Fruit fly (Drosophila melanogaster) whole organism, wandering third instar larva: ENCODE results near the gene Rab27.

Experiments
- CG32264 ChIP-seq: fragments of 200-800 bp; sonication (Bioruptor generic); optimal IDR thresholded peaks from 2 replicates; lab custom pipeline; 2016; ENCODE audit warnings: missing biosample characterization, missing genetic modification characterization
- Dfd ChIP-seq: fragments of >200 bp; optimal IDR thresholded peaks from 2 replicates; lab custom pipeline; 2017; ENCODE audit warnings: missing biosample characterization, missing genetic modification characterization
- Dif ChIP-seq: fragments of 200-275, 200-300 bp; sonication (Bioruptor generic); optimal IDR thresholded peaks from 2 replicates; lab custom pipeline; 2018; ENCODE audit warnings: missing biosample characterization, missing genetic modification characterization; ENCODE audit not compliant: partially characterized antibody
- Myc ChIP-seq: fragments of >200 bp; optimal IDR thresholded peaks from 2 replicates; lab custom pipeline; 2017
- N ChIP-seq: fragments of >200 bp; optimal IDR thresholded peaks from 2 replicates; lab custom pipeline; 2018; ENCODE audit warnings: missing biosample characterization, missing external identifiers, missing genetic modification characterization
- OdsH ChIP-seq: fragments of 200-800 bp; sonication (Bioruptor generic); optimal IDR thresholded peaks from 2 replicates; lab custom pipeline; 2016; ENCODE audit warnings: missing biosample characterization, mild to moderate bottlenecking, missing genetic modification characterization
- Rel ChIP-seq, 2 experiments: fragments of 200-800 bp; sonication (Bioruptor generic) in 1 of 2; optimal IDR thresholded peaks; 2 replicates in 1 of 2; 3 replicates in 1 of 2; lab custom pipeline; 2016 to 2019; ENCODE audit warnings: mild to moderate bottlenecking in 2 of 2, missing biosample characterization in 2 of 2, missing genetic modification characterization in 2 of 2, moderate library complexity in 1 of 2
- br ChIP-seq: fragments of 200-800 bp; sonication (Bioruptor generic); optimal IDR thresholded peaks from 2 replicates; lab custom pipeline; 2016; ENCODE audit warnings: missing biosample characterization, missing genetic modification characterization
- dmrt93B ChIP-seq: fragments of 200-800 bp; sonication (Bioruptor generic); optimal IDR thresholded peaks from 2 replicates; lab custom pipeline; 2018; ENCODE audit warnings: missing biosample characterization, mild to moderate bottlenecking, missing genetic modification characterization
- fru ChIP-seq: fragments of 200-800 bp; sonication (Bioruptor generic); optimal IDR thresholded peaks from 3 replicates; lab custom pipeline; 2016; ENCODE audit warnings: missing biosample characterization, mild to moderate bottlenecking, missing genetic modification characterization
- h ChIP-seq: fragments of 200-800 bp; sonication (Bioruptor generic); optimal IDR thresholded peaks from 3 replicates; lab custom pipeline; 2016; ENCODE audit warnings: missing biosample characterization, mild to moderate bottlenecking, missing genetic modification characterization
- jim ChIP-seq: fragments of 175-275, 200-325 bp; sonication (Bioruptor generic); optimal IDR thresholded peaks from 2 replicates; lab custom pipeline; 2016; ENCODE audit warnings: missing biosample characterization, mild to moderate bottlenecking, missing genetic modification characterization
- psq ChIP-seq: fragments of 200-800 bp; sonication (Bioruptor generic); optimal IDR thresholded peaks from 3 replicates; lab custom pipeline; 2017; ENCODE audit warnings: missing biosample characterization, mild to moderate bottlenecking, missing genetic modification characterization, moderate library complexity
- rgr ChIP-seq: fragments of 200-800 bp; sonication (Bioruptor generic); optimal IDR thresholded peaks from 3 replicates; lab custom pipeline; 2016; ENCODE audit warnings: missing biosample characterization, mild to moderate bottlenecking, missing genetic modification characterization
- sage ChIP-seq: fragments of 200-800 bp; sonication (Bioruptor generic); optimal IDR thresholded peaks from 2 replicates; lab custom pipeline; 2016; ENCODE audit warnings: missing biosample characterization, mild to moderate bottlenecking, missing genetic modification characterization
- sv ChIP-seq: fragments of 200-800 bp; sonication (Bioruptor generic); optimal IDR thresholded peaks from 3 replicates; lab custom pipeline; 2016; ENCODE audit warnings: missing biosample characterization, missing genetic modification characterization
- tai ChIP-seq: sonication (Bioruptor generic); optimal IDR thresholded peaks from 2 replicates; lab custom pipeline; 2016; ENCODE audit warnings: missing biosample characterization, missing genetic modification characterization
- usp ChIP-seq: fragments of >200 bp; optimal IDR thresholded peaks from 2 replicates; lab custom pipeline; 2017; ENCODE audit warnings: missing biosample characterization, missing genetic modification characterization

Rab27 gene

DNA sequence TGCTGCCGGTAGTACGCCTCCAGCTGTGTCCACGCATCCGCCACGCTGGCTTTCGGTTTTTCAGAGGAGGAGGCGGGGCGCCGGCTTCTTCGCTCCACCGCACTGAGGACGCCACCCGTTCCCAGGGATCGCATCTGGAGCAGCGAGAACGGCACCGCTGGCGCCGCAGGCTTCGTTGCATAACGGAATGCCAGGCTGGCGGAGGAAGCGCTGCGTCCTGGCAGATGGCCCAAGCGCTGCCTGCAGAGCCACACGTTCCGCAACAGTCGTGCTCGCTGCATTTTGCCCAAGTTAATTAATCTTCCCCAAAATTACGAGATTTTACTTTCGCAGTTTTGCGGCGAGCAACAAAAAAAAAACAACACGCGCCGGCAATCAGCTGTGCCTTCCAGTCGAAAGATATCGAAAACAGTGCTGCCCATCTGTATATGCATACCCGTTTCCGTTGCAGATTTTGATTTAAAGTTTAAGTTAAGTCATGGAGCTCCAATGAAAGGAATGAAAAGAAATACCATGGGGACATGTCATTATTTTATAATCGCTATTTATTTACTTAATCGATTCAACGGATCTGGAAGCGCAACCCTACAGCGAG lies 16.4 kb downstream of the Rab27 start, which contains the start of gene Lrpprc2:
TSS of gene Lrpprc2 (minus strand) at position 340 of the 595 bp plus-strand sequence.
- TF ChIP-seq Dfd (GFP tag; lab: Kevin White, UChicago) = no peak
- no peak for TF ChIP-seq rgr (GFP tag; lab: Kevin White, UChicago)
- no peak for TF ChIP-seq h (GFP tag; lab: Kevin White, UChicago)
- TF ChIP-seq sage (GFP tag; lab: Kevin White, UChicago) = no peak
- TF ChIP-seq sv (GFP tag; lab: Kevin White, UChicago) = no peak
- TF ChIP-seq br = no peak
- no peak for TF ChIP-seq CG32264
- TF ChIP-seq jim (GFP tag; lab: Kevin White, UChicago) = no peak

- TF ChIP-seq Rel (GFP tag; optimal IDR thresholded peaks at IDR 0.05; lab: Kevin White, UChicago) (no peak), Rel (tag; optimal IDR thresholded peaks at IDR 0.05; lab: Kevin White, UChicago) (no peak), jim (GFP tag; lab: Kevin White, UChicago) (no peak), sage (GFP tag; lab: Kevin White, UChicago) (no peak), N (no peak), usp (GFP tag; lab: Kevin White, UChicago) (no peak)
Observed at dm6 chrX:1456954-1457353, 19.8 kb downstream of the Rab27 start, which contains the start of gene CG14785. Gene CG14785 (minus strand): TSS chrX:1457054.

dm6 chrX:1454837-1455236 lies 21.9 kb downstream of the Rab27 start:
- TF ChIP-seq h (GFP tag; lab: Kevin White, UChicago) = no peak
- TF ChIP-seq dmrt93B (GFP tag; lab: Kevin White, UChicago) = no peak
- no peak for TF ChIP-seq fru
- TF ChIP-seq Dif (GFP tag; lab: Kevin White, UChicago) = no peak
- TF ChIP-seq OdsH (GFP tag; lab: Kevin White, UChicago) = no peak

- TF ChIP-seq OdsH (GFP tag; lab: Kevin White, UChicago) = no peak
- TF ChIP-seq psq (GFP tag; lab: Kevin White, UChicago) = no peak
- no peak for TF ChIP-seq tai (GFP tag; lab: Kevin White, UChicago)
- TF ChIP-seq Myc (lab: Kevin White, UChicago) = no peak
- TF ChIP-seq, all 38 proteins: peak for 0
Observed at dm6 chrX:1452130-1452529, 24.6 kb downstream of the Rab27 start, which contains the start of gene Gr2a. Gene Gr2a (plus strand): TSS chrX:1452430.
